Fruit fly (Drosophila melanogaster): Measurements from ENCODE around the gene CG14610.

Gene CG14610

dm6 chr3R:7187093-7187912 is 43.2 kb upstream of the CG14610 start (continued):
- TF ChIP-seq ham (GFP tag; IDR thresholded peaks at IDR 0.05) (no peak), ftz-f1 (GFP tag; optimal IDR thresholded peaks at IDR 0.05) (peak; percentile 65), CG8290 (GFP tag; optimal IDR thresholded peaks at IDR 0.05) (no peak), CG8290 (tag; optimal IDR thresholded peaks at IDR 0.05) (no peak), CG2120 (GFP tag; optimal IDR thresholded peaks at IDR 0.05) (peak; percentile 15), C15 (GFP tag; IDR thresholded peaks at IDR 0.05) (no peak), Sry-δ (GFP tag; optimal IDR thresholded peaks at IDR 0.05) (peak; percentile 7), ind (GFP tag; optimal IDR thresholded peaks at IDR 0.05) (peak; percentile 22), zf30C (GFP tag; optimal IDR thresholded peaks at IDR 0.05) (peak; percentile 72), ase (GFP tag; IDR thresholded peaks at IDR 0.05) (no peak), cg (GFP tag; optimal IDR thresholded peaks at IDR 0.05) (peak; percentile 96), lola (GFP tag; optimal IDR thresholded peaks at IDR 0.05) (peak in 1 of 3 experiments; percentile 32), onecut (GFP tag; IDR thresholded peaks at IDR 0.05) (peak; percentile 89), CG1832 (GFP tag; optimal IDR thresholded peaks at IDR 0.05) (peak; percentile 53), emc (GFP tag; optimal IDR thresholded peaks at IDR 0.05) (no peak), CG1602 (GFP tag; optimal IDR thresholded peaks at IDR 0.05) (no peak), CG10462 (GFP tag; optimal IDR thresholded peaks at IDR 0.05) (peak; percentile 23), nom (GFP tag; optimal IDR thresholded peaks at IDR 0.05) (peak; percentile 42), CG4360 (GFP tag; IDR thresholded peaks at IDR 0.05) (peak; percentile 12; the same call in 1 of the 2 replicates), Abd-B (GFP tag; optimal IDR thresholded peaks at IDR 0.05) (no peak), CG18262 (tag; optimal IDR thresholded peaks at IDR 0.05) (peak; percentile 45), dmrt11E (tag; optimal IDR thresholded peaks at IDR 0.05) (peak; percentile 20), Scr (GFP tag; IDR thresholded peaks at IDR 0.05; ENCODE audit: partially characterized antibody) (0 out of 2 replicates have a peak, but pooled peaks have one; percentile 10), kni (GFP tag; optimal IDR thresholded peaks at IDR 0.05) (peak; percentile 5), Xrp1 (GFP tag; IDR thresholded peaks at IDR 0.05) (0 out of 2 replicates have a peak, but pooled peaks have one; percentile 30), Aef1 (GFP tag; IDR thresholded peaks at IDR 0.05) (no peak), Doc3 (GFP tag; IDR thresholded peaks at IDR 0.05; ENCODE audit: partially characterized antibody) (0 out of 3 replicates have a peak, but pooled peaks have one; percentile 31), dimm (GFP tag; IDR thresholded peaks at IDR 0.05) (no peak), Jarid2 (GFP tag; optimal IDR thresholded peaks at IDR 0.05) (no peak), nerfin-1 (tag; optimal IDR thresholded peaks at IDR 0.05) (peak; percentile 87), dm (GFP tag; optimal IDR thresholded peaks at IDR 0.05) (no peak), CG31441 (GFP tag; IDR thresholded peaks at IDR 0.05) (no peak), CG18011 (GFP tag; optimal IDR thresholded peaks at IDR 0.05) (no peak), chinmo (GFP tag; IDR thresholded peaks at IDR 0.05; ENCODE audit: partially characterized antibody) (0 out of 4 replicates have a peak, but pooled peaks have one; percentile 52), pros (GFP tag; optimal IDR thresholded peaks at IDR 0.05) (peak; percentile 3), CG17802 (tag; optimal IDR thresholded peaks at IDR 0.05) (no peak), CG10979 (tag; optimal IDR thresholded peaks at IDR 0.05) (peak; percentile 24), BEAF-32 (GFP tag; optimal IDR thresholded peaks at IDR 0.05) (peak; percentile 30), H2.0 (GFP tag; IDR thresholded peaks at IDR 0.05) (0 out of 2 replicates have a peak, but pooled peaks have one; percentile 15), sens (GFP tag) (peak; percentile 11), CG12391 (tag; optimal IDR thresholded peaks at IDR 0.05) (peak; percentile 45), Hr51 (GFP tag; optimal IDR thresholded peaks at IDR 0.05) (no peak), CG15479 (GFP tag; optimal IDR thresholded peaks at IDR 0.05) (peak; percentile 27), az2 (GFP tag; optimal IDR thresholded peaks at IDR 0.05) (peak; percentile 27), Dll (GFP tag; IDR thresholded peaks at IDR 0.05; ENCODE audit: partially characterized antibody) (peak; percentile 35; the same call in 1 of the 4 replicates), Ssrp (tag; optimal IDR thresholded peaks at IDR 0.05) (peak; percentile 37), ranshi (GFP tag; IDR thresholded peaks at IDR 0.05) (0 out of 2 replicates have a peak, but pooled peaks have one; percentile 13)
